Fruit fly (Drosophila melanogaster) whole organism, pupa: ENCODE results near the gene CG34382.

Experiments
- CG10348 ChIP-seq: fragments of 200-800 bp; sonication (Bioruptor generic); IDR thresholded peaks from 2 replicates; pipeline ENCODE4 v1.3.6; 2022; ENCODE audit warnings: missing biosample characterization, missing genetic modification characterization
- CG12605 ChIP-seq: fragments of 200-800 bp; sonication (Bioruptor generic); IDR thresholded peaks from 2 replicates; pipeline ENCODE4 v1.3.6; 2022; ENCODE audit warnings: missing biosample characterization, missing genetic modification characterization
- CG13204 ChIP-seq: fragments of 200-800 bp; sonication (Bioruptor generic); optimal IDR thresholded peaks from 2 replicates; lab custom pipeline; 2018; ENCODE audit warnings: missing biosample characterization, mild to moderate bottlenecking, missing genetic modification characterization, moderate library complexity
- CG14655 ChIP-seq: fragments of 200-800 bp; sonication (Bioruptor generic); optimal IDR thresholded peaks from 3 replicates; lab custom pipeline; 2017; ENCODE audit warnings: mild to moderate bottlenecking, missing biosample characterization, missing genetic modification reagents, missing genetic modification characterization
- CG15710 ChIP-seq: fragments of 200-800 bp; sonication (Bioruptor generic); optimal IDR thresholded peaks from 2 replicates; lab custom pipeline; 2018; ENCODE audit warnings: missing biosample characterization, mild to moderate bottlenecking, missing genetic modification characterization, moderate library complexity
- CG17806 ChIP-seq: fragments of 200-800 bp; sonication (Bioruptor generic); optimal IDR thresholded peaks from 2 replicates; lab custom pipeline; 2018; ENCODE audit warnings: missing biosample characterization, mild to moderate bottlenecking, missing genetic modification characterization, moderate library complexity
- CG32121 ChIP-seq: fragments of 200-800 bp; sonication (Bioruptor generic); IDR thresholded peaks from 2 replicates; pipeline ENCODE4 v1.3.6; 2022; ENCODE audit warnings: missing biosample characterization, missing genetic modification characterization
- CG34367 ChIP-seq: fragments of 200-800 bp; sonication (Bioruptor generic); optimal IDR thresholded peaks from 2 replicates; lab custom pipeline; 2018; ENCODE audit warnings: missing biosample characterization, mild to moderate bottlenecking, missing genetic modification characterization
- CG4496 ChIP-seq: fragments of 200-800 bp; sonication (Bioruptor generic); IDR thresholded peaks from 3 replicates; pipeline ENCODE4 v1.3.6; 2022; ENCODE audit warnings: missing biosample characterization, missing genetic modification characterization
- CG8159 ChIP-seq: fragments of 200-800 bp; sonication (Bioruptor generic); optimal IDR thresholded peaks from 3 replicates; lab custom pipeline; 2018; ENCODE audit warnings: missing biosample characterization, mild to moderate bottlenecking, missing genetic modification characterization, moderate library complexity
- CG8301 ChIP-seq: fragments of 200-800 bp; sonication (Bioruptor generic); optimal IDR thresholded peaks from 2 replicates; lab custom pipeline; 2018; ENCODE audit warnings: missing biosample characterization, mild to moderate bottlenecking, missing genetic modification characterization
- CG9948 ChIP-seq: fragments of 200-800 bp; sonication (Bioruptor generic); optimal IDR thresholded peaks from 2 replicates; lab custom pipeline; 2018; ENCODE audit warnings: missing biosample characterization, mild to moderate bottlenecking, missing genetic modification characterization, moderate library complexity
- D1 ChIP-seq: fragments of 200-800 bp; sonication (Bioruptor generic); optimal IDR thresholded peaks from 2 replicates; lab custom pipeline; 2018; ENCODE audit warnings: missing biosample characterization, mild to moderate bottlenecking, missing genetic modification characterization, moderate library complexity
- EcR ChIP-seq: fragments of 200-800 bp; sonication (Bioruptor generic); optimal IDR thresholded peaks from 3 replicates; lab custom pipeline; 2019; ENCODE audit warnings: missing biosample characterization, missing genetic modification characterization, mild to moderate bottlenecking, moderate library complexity, missing genetic modification reagents
- Ets98B ChIP-seq: fragments of 200-800 bp; sonication (Bioruptor generic); IDR thresholded peaks from 2 replicates; pipeline ENCODE4 v1.3.6; 2022; ENCODE audit warnings: missing biosample characterization, missing genetic modification characterization
- Pif1A ChIP-seq: fragments of 200-800 bp; sonication (Bioruptor generic); optimal IDR thresholded peaks from 3 replicates; lab custom pipeline; 2016; ENCODE audit warnings: missing biosample characterization, missing genetic modification characterization
- Pif1B ChIP-seq: fragments of 200-800 bp; sonication (Bioruptor generic); optimal IDR thresholded peaks from 3 replicates; lab custom pipeline; 2016; ENCODE audit warnings: missing biosample characterization, missing genetic modification characterization
- Snoo ChIP-seq: fragments of 200-800 bp; sonication (Bioruptor generic); optimal IDR thresholded peaks from 3 replicates; lab custom pipeline; 2017; ENCODE audit warnings: missing biosample characterization, mild to moderate bottlenecking, missing genetic modification characterization, inconsistent platforms
- fd96Ca ChIP-seq: fragments of 200-800 bp; sonication (Bioruptor generic); IDR thresholded peaks from 3 replicates; pipeline ENCODE4 v1.3.6; 2022; ENCODE audit warnings: missing biosample characterization, missing genetic modification characterization
- gl ChIP-seq: fragments of 200-800 bp; sonication (Bioruptor generic); optimal IDR thresholded peaks from 2 replicates; lab custom pipeline; 2018; ENCODE audit warnings: missing biosample characterization, mild to moderate bottlenecking, missing genetic modification characterization
- rn ChIP-seq: fragments of 200-800 bp; sonication (Bioruptor generic); IDR thresholded peaks from 2 replicates; pipeline ENCODE4 v1.3.6; 2022; ENCODE audit warnings: missing biosample characterization, missing genetic modification characterization

Gene CG34382

DNA sequence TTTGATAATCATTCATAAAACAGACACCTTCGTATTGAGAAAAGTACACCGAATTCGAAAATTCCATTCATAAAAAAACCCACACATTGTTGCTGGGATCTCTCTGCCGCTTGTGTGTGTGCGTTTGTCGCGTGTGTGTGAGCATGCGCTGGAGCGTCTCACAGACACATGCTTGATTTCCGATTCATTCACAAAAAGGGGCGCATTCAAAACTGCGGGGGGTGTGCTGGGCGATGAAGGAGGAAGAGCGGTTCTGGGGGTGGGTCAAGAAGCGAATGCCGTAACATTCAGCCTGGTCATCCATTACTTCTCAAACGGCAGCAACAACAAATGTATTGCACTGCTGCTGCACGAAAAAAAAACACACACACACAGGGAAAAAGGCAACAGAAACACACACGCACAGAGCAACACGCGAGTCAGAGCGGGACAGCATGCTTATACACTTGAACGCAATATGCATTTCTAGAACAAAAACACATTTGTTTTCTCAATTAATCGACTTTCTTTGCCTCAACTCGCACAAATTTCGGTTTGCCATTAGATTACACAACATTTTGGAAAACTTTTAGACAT is 24.8 kb upstream of the CG34382 start:
- TF ChIP-seq CG12605, result peak; percentile 57; the same call in 1 of the 2 replicates
- no peak for TF ChIP-seq CG9948 (tag; lab: Kevin White, UChicago)
- peak; percentile 8 for TF ChIP-seq CG14655 (GFP tag; lab: Kevin White, UChicago)
- TF ChIP-seq rn (GFP tag; lab: Robert Waterston, UW), result 0 out of 2 replicates have a peak, but pooled peaks have one; percentile 4
- TF ChIP-seq Ets98B (GFP tag; lab: Robert Waterston, UW), result peak; percentile 48
- peak; percentile 56 for TF ChIP-seq EcR (GFP tag; lab: Kevin White, UChicago)
- TF ChIP-seq CG34367 (tag; lab: Kevin White, UChicago), result no peak
- TF ChIP-seq gl (tag; lab: Kevin White, UChicago), result peak; percentile 10
- TF ChIP-seq D1, result no peak
- TF ChIP-seq fd96Ca (GFP tag; lab: Robert Waterston, UW), result peak; percentile 69
- TF ChIP-seq Pif1A (GFP tag; lab: Kevin White, UChicago), result no peak
- TF ChIP-seq CG10348 (GFP tag; lab: Robert Waterston, UW), result no peak
- TF ChIP-seq CG15710 (tag; lab: Kevin White, UChicago), result no peak
- peak; percentile 53 for TF ChIP-seq CG32121
- TF ChIP-seq Pif1B (GFP tag; lab: Kevin White, UChicago), result peak; percentile 34
- TF ChIP-seq CG4496 (GFP tag; lab: Robert Waterston, UW), result 0 out of 3 replicates have a peak, but pooled peaks have one; percentile 25
- TF ChIP-seq Snoo, result no peak
- TF ChIP-seq CG17806 (tag; lab: Kevin White, UChicago), result no peak
- TF ChIP-seq CG8159 (tag; lab: Kevin White, UChicago), result no peak
- no peak for TF ChIP-seq CG13204 (GFP tag; lab: Kevin White, UChicago)
- TF ChIP-seq CG8301, result no peak

- TF ChIP-seq gl (tag; lab: Kevin White, UChicago) (no peak), CG4496 (GFP tag; lab: Robert Waterston, UW) (0 out of 3 replicates have a peak, but pooled peaks have one; percentile 5), CG34367 (tag; lab: Kevin White, UChicago) (no peak)
- TF ChIP-seq, all 21 proteins: peak for 1
Measured at dm6 chr3L:9854583-9855519, 23.9 kb upstream of the CG34382 start, which contains the start of gene RasGAP1. RasGAP1 (minus strand) TSS chr3L:9855285.

- TF ChIP-seq CG8301 (peak; percentile 97), CG34367 (tag; lab: Kevin White, UChicago) (peak; percentile 85), fd96Ca (GFP tag; lab: Robert Waterston, UW) (peak; percentile 97), CG13204 (GFP tag; lab: Kevin White, UChicago) (peak; percentile 72), CG12605 (peak; percentile 91), CG15710 (tag; lab: Kevin White, UChicago) (peak; percentile 89), gl (tag; lab: Kevin White, UChicago) (peak; percentile 91), Snoo (peak; percentile 90), D1 (peak; percentile 82), Pif1A (GFP tag; lab: Kevin White, UChicago) (peak; percentile 96), EcR (GFP tag; lab: Kevin White, UChicago) (peak; percentile 19), Ets98B (GFP tag; lab: Robert Waterston, UW) (peak; percentile 96), CG14655 (GFP tag; lab: Kevin White, UChicago) (peak; percentile 96), CG8159 (tag; lab: Kevin White, UChicago) (peak; percentile 96), CG17806 (tag; lab: Kevin White, UChicago) (peak; percentile 95), rn (GFP tag; lab: Robert Waterston, UW) (peak; percentile 92), CG9948 (tag; lab: Kevin White, UChicago) (peak; percentile 92), CG10348 (GFP tag; lab: Robert Waterston, UW) (peak; percentile 65), CG32121 (peak; percentile 94), CG4496 (GFP tag; lab: Robert Waterston, UW) (peak; percentile 98), Pif1B (GFP tag; lab: Kevin White, UChicago) (peak; percentile 95)
- TF ChIP-seq, all 21 proteins: peak for 21
Measured at dm6 chr3L:9855784-9856426, 22.9 kb upstream of the CG34382 start.

dm6 chr3L:9856430-9857218 is 22.2 kb upstream of the CG34382 start:
- peak; percentile 60; the same call in 1 of the 2 replicates for TF ChIP-seq CG32121
- peak; percentile 65 for TF ChIP-seq CG9948 (tag; lab: Kevin White, UChicago)
- no peak for TF ChIP-seq gl (tag; lab: Kevin White, UChicago)
- TF ChIP-seq Snoo, result no peak
- TF ChIP-seq CG10348 (GFP tag; lab: Robert Waterston, UW), result no peak
- peak; percentile 56; the same call in 1 of the 2 replicates for TF ChIP-seq Ets98B (GFP tag; lab: Robert Waterston, UW)
- no peak for TF ChIP-seq EcR (GFP tag; lab: Kevin White, UChicago)
- TF ChIP-seq CG14655 (GFP tag; lab: Kevin White, UChicago), result no peak
- TF ChIP-seq CG13204 (GFP tag; lab: Kevin White, UChicago), result no peak
- peak; percentile 57 for TF ChIP-seq CG15710 (tag; lab: Kevin White, UChicago)
- TF ChIP-seq CG4496 (GFP tag; lab: Robert Waterston, UW), result peak; percentile 45; the same call in 2 of the 3 replicates
- TF ChIP-seq CG8301, result peak; percentile 54
- TF ChIP-seq D1, result peak; percentile 22
- peak; percentile 70 for TF ChIP-seq CG12605
- no peak for TF ChIP-seq Pif1B (GFP tag; lab: Kevin White, UChicago)
- TF ChIP-seq CG8159 (tag; lab: Kevin White, UChicago), result peak; percentile 70
- peak; percentile 68 for TF ChIP-seq CG17806 (tag; lab: Kevin White, UChicago)
- TF ChIP-seq rn (GFP tag; lab: Robert Waterston, UW), result no peak
- TF ChIP-seq CG34367 (tag; lab: Kevin White, UChicago), result peak; percentile 42
- TF ChIP-seq fd96Ca (GFP tag; lab: Robert Waterston, UW), result no peak
- no peak for TF ChIP-seq Pif1A (GFP tag; lab: Kevin White, UChicago)
- TF ChIP-seq, all 21 proteins: peak for 11
